Fruit fly (Drosophila melanogaster) whole organism, embryonic: ENCODE results near the gene Dora.

Experiments
- ATbp ChIP-seq: fragments of 200-800 bp; sonication (Bioruptor generic); optimal IDR thresholded peaks from 2 replicates; lab custom pipeline; 2017; ENCODE audit warnings: missing biosample characterization, mild to moderate bottlenecking, missing genetic modification characterization, missing genetic modification reagents
- Adf1 ChIP-seq: fragments of 200-800 bp; sonication (Bioruptor generic); IDR thresholded peaks from 2 replicates; pipeline ENCODE4 v1.3.6; 2022; ENCODE audit warnings: missing biosample characterization, missing genetic modification characterization
- Bgb ChIP-seq: fragments of 200-800 bp; sonication (Bioruptor generic); IDR thresholded peaks from 2 replicates; pipeline ENCODE4 v1.3.6; 2022; ENCODE audit warnings: missing biosample characterization, missing genetic modification characterization; ENCODE audit not compliant: partially characterized antibody
- CG11723 ChIP-seq: fragments of 200-800 bp; sonication (Bioruptor generic); optimal IDR thresholded peaks from 2 replicates; lab custom pipeline; 2017; ENCODE audit warnings: missing biosample characterization, mild to moderate bottlenecking, missing genetic modification characterization
- CG14965 ChIP-seq: fragments of 200-800 bp; sonication (Bioruptor generic); optimal IDR thresholded peaks from 2 replicates; lab custom pipeline; 2016; ENCODE audit warnings: missing biosample characterization, missing genetic modification characterization, borderline replicate concordance
- CG16813 ChIP-seq: fragments of 200-800 bp; sonication (Bioruptor generic); IDR thresholded peaks from 3 replicates; pipeline ENCODE4 v1.3.6; 2022; ENCODE audit warnings: missing biosample characterization, missing genetic modification characterization; ENCODE audit not compliant: partially characterized antibody
- CG18262 ChIP-seq: fragments of 200-800 bp; optimal IDR thresholded peaks from 3 replicates; lab custom pipeline; 2019; ENCODE audit warnings: missing biosample characterization, mild to moderate bottlenecking, missing genetic modification characterization, moderate library complexity
- CG2116 ChIP-seq: fragments of 200-800 bp; sonication (Bioruptor generic); optimal IDR thresholded peaks from 3 replicates; lab custom pipeline; 2018; ENCODE audit warnings: missing biosample characterization, mild to moderate bottlenecking, missing genetic modification characterization
- CG4282 ChIP-seq: fragments of 200-800 bp; sonication (Bioruptor generic); optimal IDR thresholded peaks from 2 replicates; lab custom pipeline; 2016; ENCODE audit warnings: missing biosample characterization, missing genetic modification characterization
- CG5180 ChIP-seq: fragments of 200-800 bp; sonication (Bioruptor generic); optimal IDR thresholded peaks from 3 replicates; lab custom pipeline; 2017; ENCODE audit warnings: missing biosample characterization, missing genetic modification characterization, mild to moderate bottlenecking, moderate library complexity, missing genetic modification reagents
- CG6175 ChIP-seq: fragments of 200-800 bp; sonication (Bioruptor generic); IDR thresholded peaks from 3 replicates; pipeline ENCODE4 v1.3.6; 2022; ENCODE audit warnings: missing biosample characterization, missing genetic modification characterization
- CG7372 ChIP-seq: fragments of 200-800 bp; sonication (Bioruptor generic); IDR thresholded peaks from 2 replicates; pipeline ENCODE4 v1.3.6; 2022; ENCODE audit warnings: missing biosample characterization, missing genetic modification characterization
- CG8388 ChIP-seq: fragments of 200-800 bp; sonication (Bioruptor generic); optimal IDR thresholded peaks from 2 replicates; lab custom pipeline; 2019; ENCODE audit warnings: missing biosample characterization, mild to moderate bottlenecking, missing genetic modification characterization, moderate library complexity
- CG8944 ChIP-seq: fragments of 200-800 bp; sonication (Bioruptor generic); optimal IDR thresholded peaks from 3 replicates; lab custom pipeline; 2016; ENCODE audit warnings: missing biosample characterization, missing genetic modification characterization
- CG9215 ChIP-seq: fragments of 200-800 bp; sonication (Bioruptor generic); IDR thresholded peaks from 2 replicates; pipeline ENCODE4 v1.3.6; 2022; ENCODE audit warnings: missing biosample characterization, missing genetic modification characterization
- CG9876 ChIP-seq: fragments of 200-800 bp; sonication (Bioruptor generic); optimal IDR thresholded peaks from 2 replicates; lab custom pipeline; 2016; ENCODE audit warnings: missing biosample characterization, missing genetic modification characterization
- D19B ChIP-seq: fragments of 200-800 bp; sonication (Bioruptor generic); optimal IDR thresholded peaks from 2 replicates; lab custom pipeline; 2017; ENCODE audit warnings: missing biosample characterization, mild to moderate bottlenecking, missing genetic modification characterization
- Deaf1 ChIP-seq: fragments of 200-800 bp; optimal IDR thresholded peaks from 3 replicates; lab custom pipeline; 2019; ENCODE audit warnings: missing biosample characterization, mild to moderate bottlenecking, missing genetic modification characterization, moderate library complexity
- Drgx ChIP-seq: fragments of 200-800 bp; sonication (Bioruptor generic); IDR thresholded peaks from 2 replicates; pipeline ENCODE4 v1.3.6; 2022; ENCODE audit warnings: missing biosample characterization, missing genetic modification characterization
- Jarid2 ChIP-seq: fragments of 200-800 bp; sonication (Bioruptor generic); optimal IDR thresholded peaks from 3 replicates; lab custom pipeline; 2017; ENCODE audit warnings: mild to moderate bottlenecking, missing biosample characterization, missing genetic modification reagents, missing genetic modification characterization
- Max ChIP-seq: fragments of 200-800 bp; sonication (Bioruptor generic); optimal IDR thresholded peaks from 2 replicates; lab custom pipeline; 2016; ENCODE audit warnings: missing biosample characterization, mild to moderate bottlenecking, missing genetic modification characterization
- Med ChIP-seq: fragments of 200-800 bp; sonication (Bioruptor generic); peaks from one replicate; lab custom pipeline; 2016; ENCODE audit warnings: missing biosample characterization, missing genetic modification characterization, mild to moderate bottlenecking, inconsistent platforms, moderate library complexity
- bsh ChIP-seq, 2 experiments: fragments of 200-800 bp; sonication (Bioruptor generic); optimal IDR thresholded peaks; 2 replicates each; lab custom pipeline; 2017 to 2018; ENCODE audit warnings: mild to moderate bottlenecking in 2 of 2, missing biosample characterization in 2 of 2, missing genetic modification characterization in 2 of 2, moderate library complexity in 1 of 2
- chinmo ChIP-seq: fragments of 200-800 bp; sonication (Bioruptor generic); IDR thresholded peaks from 4 replicates; pipeline ENCODE4 v1.3.6; 2022; ENCODE audit warnings: missing biosample characterization, missing genetic modification characterization; ENCODE audit not compliant: partially characterized antibody
- crol ChIP-seq: fragments of 200-800 bp; sonication (Bioruptor generic); IDR thresholded peaks from 2 replicates; pipeline ENCODE4 v1.3.6; 2022; ENCODE audit warnings: missing biosample characterization, missing genetic modification characterization
- gem ChIP-seq: fragments of 200-800 bp; sonication (Bioruptor generic); optimal IDR thresholded peaks from 2 replicates; lab custom pipeline; 2019; ENCODE audit warnings: missing biosample characterization, mild to moderate bottlenecking, missing genetic modification characterization, moderate library complexity
- kni ChIP-seq: fragments of 200-800 bp; sonication (Bioruptor generic); optimal IDR thresholded peaks from 3 replicates; lab custom pipeline; 2017; ENCODE audit warnings: mild to moderate bottlenecking, missing biosample characterization, missing genetic modification reagents, missing genetic modification characterization
- lbe ChIP-seq: fragments of 200-800 bp; sonication (Bioruptor generic); optimal IDR thresholded peaks from 2 replicates; lab custom pipeline; 2016; ENCODE audit warnings: missing biosample characterization, mild to moderate bottlenecking, missing genetic modification characterization
- nom ChIP-seq: fragments of 200-800 bp; sonication (Bioruptor generic); optimal IDR thresholded peaks from 2 replicates; lab custom pipeline; 2017; ENCODE audit warnings: missing biosample characterization, missing genetic modification characterization, mild to moderate bottlenecking, moderate library complexity, missing genetic modification reagents
- row ChIP-seq: fragments of 200-800 bp; sonication (Bioruptor generic); IDR thresholded peaks from 3 replicates; pipeline ENCODE4 v1.3.6; 2022; ENCODE audit warnings: missing biosample characterization, missing genetic modification characterization
- sens ChIP-seq: fragments of 200-800 bp; sonication (Bioruptor generic); peaks from one replicate; lab custom pipeline; 2016; ENCODE audit warnings: missing biosample characterization, missing genetic modification characterization

Gene Dora

DNA sequence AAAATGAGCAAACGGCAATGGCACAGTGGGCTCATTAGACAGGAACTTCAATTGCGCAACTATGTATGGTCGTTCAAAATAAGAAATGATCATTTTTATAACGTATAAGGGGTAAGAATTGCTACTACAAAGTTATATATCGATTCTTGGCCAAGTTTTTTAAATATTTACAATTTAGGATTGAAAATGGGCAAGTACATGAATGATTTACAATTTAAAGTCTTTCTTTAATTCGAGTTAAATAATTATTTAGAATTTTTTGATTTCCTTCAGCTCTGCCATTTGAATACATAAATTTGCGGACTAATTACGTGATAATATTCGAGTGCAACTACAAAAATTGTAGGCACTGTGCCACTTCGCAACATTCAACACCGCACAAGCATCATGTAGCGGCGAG is 61.0 kb downstream of the Dora start:
- TF ChIP-seq gem (tag; lab: Kevin White, UChicago), result peak; percentile 2
- TF ChIP-seq CG9876 (GFP tag; lab: Kevin White, UChicago), result no peak
- peak; percentile 10; the same call in 1 of the 2 replicates for TF ChIP-seq Drgx
- peak; percentile 1 for TF ChIP-seq lbe (GFP tag; lab: Kevin White, UChicago)
- TF ChIP-seq bsh (GFP tag; optimal IDR thresholded peaks at IDR 0.05; lab: Kevin White, UChicago), result peak in 1 of 2 experiments; percentile 63
- TF ChIP-seq CG8388, result peak; percentile 22
- peak; percentile 30 for TF ChIP-seq Med (GFP tag; lab: Kevin White, UChicago)
- peak; percentile 3 for TF ChIP-seq sens (GFP tag; lab: Kevin White, UChicago)
- no peak for TF ChIP-seq CG14965 (GFP tag; lab: Kevin White, UChicago)
- TF ChIP-seq ATbp (GFP tag; lab: Kevin White, UChicago), result no peak

DNA sequence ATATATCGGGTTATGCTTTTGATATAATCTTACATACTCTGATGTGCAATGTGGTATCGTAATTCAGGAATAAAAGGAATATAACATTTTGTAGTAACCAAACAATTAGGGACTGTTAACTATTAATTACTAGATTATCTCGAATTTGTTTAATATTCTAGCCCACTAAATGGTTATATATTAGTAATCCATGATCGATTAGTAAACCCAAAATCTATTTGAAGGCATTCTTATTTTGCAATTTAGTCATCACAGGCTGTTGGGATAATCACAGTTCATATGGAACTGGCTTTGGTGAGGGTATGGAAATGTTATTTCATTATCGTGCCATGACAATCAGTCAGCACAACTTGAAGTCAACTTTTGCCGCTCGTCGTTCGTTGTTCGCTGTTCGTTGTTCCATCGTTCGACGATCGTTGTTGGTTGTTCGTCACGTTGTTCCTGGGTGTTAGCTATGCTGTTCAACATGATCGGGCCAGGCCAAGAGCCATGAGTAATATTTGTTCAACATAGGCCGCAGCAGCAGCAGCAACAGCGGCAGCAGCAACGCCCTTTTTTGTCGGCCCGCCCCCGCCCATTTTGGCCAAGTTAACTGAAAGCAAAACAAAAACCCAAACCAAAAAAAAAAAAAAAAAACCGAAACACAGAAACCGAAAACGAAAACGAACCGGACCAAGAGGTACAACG is 62.1 kb downstream of the Dora start:
- TF ChIP-seq CG8944 (GFP tag; lab: Kevin White, UChicago) (no peak), chinmo (GFP tag; lab: Robert Waterston, UW) (peak; percentile 63; the same call in 1 of the 4 replicates), Adf1 (GFP tag; lab: Robert Waterston, UW) (peak; percentile 62), CG5180 (peak; percentile 92), CG6175 (peak; percentile 46; the same call in 1 of the 3 replicates), kni (GFP tag; lab: Kevin White, UChicago) (peak; percentile 1), gem (tag; lab: Kevin White, UChicago) (peak; percentile 4), nom (GFP tag; lab: Kevin White, UChicago) (peak; percentile 20), Max (GFP tag; lab: Kevin White, UChicago) (no peak), Deaf1 (tag; lab: Kevin White, UChicago) (peak; percentile 40)
- TF ChIP-seq, all 482 proteins: peak for 8

DNA sequence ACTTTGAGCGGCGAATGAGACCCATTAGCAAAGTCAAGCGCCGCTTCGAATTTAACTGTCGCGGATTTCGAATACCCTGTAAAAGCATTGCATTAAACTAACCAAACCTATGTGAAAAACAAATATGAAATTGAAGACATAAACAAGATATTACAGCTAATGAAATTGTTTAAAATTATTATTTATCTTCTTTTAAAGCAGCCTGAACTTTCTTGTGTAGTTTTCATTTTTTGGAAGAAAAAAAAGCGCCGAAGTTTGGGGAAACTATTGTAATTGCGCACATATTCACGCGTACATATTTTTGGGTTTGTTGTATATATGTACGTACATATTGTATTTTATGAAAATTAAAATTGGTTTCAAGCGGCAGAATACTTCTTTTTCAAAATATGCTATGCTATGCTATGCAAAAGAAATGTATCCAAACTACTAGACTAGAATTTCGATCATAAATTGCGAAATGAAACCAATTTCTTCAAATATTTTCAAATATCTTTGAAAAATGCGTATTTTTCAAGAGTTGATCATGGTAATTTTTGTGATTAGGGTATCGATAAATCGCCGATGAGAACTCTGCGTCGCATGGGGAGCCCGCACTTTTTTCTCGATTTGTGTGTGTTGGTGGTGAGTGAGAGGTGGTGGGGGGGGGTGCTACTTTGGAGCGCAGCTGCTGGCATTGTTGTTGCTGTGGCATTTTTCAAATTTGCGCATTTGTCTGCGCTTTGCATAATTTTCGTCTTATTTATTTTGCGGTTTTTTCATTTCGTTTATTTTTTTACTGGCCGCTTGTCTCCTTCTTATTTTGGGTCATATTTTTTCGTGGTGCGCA is 62.8 kb downstream of the Dora start:
- TF ChIP-seq CG9215 (GFP tag; lab: Robert Waterston, UW) (no peak), chinmo (GFP tag; lab: Robert Waterston, UW) (0 out of 4 replicates have a peak, but pooled peaks have one; percentile 48), D19B (GFP tag; lab: Kevin White, UChicago) (peak; percentile 29), crol (peak; percentile 60), CG2116 (GFP tag; lab: Kevin White, UChicago) (no peak), CG14965 (GFP tag; lab: Kevin White, UChicago) (no peak), Jarid2 (no peak), sens (GFP tag; lab: Kevin White, UChicago) (peak; percentile 68), Drgx (peak; percentile 30; the same call in 1 of the 2 replicates), CG18262 (tag; lab: Kevin White, UChicago) (peak; percentile 6), CG16813 (no peak), CG11723 (no peak), row (GFP tag; lab: Robert Waterston, UW) (peak; percentile 24; the same call in 1 of the 3 replicates), CG4282 (GFP tag; lab: Kevin White, UChicago) (no peak), Bgb (GFP tag; lab: Robert Waterston, UW) (no peak), CG7372 (GFP tag; lab: Robert Waterston, UW) (no peak)
